Worm (Caenorhabditis elegans): ENCODE results near the gene str-149.

ce11 chrV:16589488-16589887 is 16.2 kb downstream of the str-149 start:
- TF ChIP-seq snpc-4 (tag; optimal IDR thresholded peaks at IDR 0.05) (no peak), nhr-43 (tag; optimal IDR thresholded peaks at IDR 0.05; ENCODE audit: poor library complexity, severe bottlenecking) (no peak)

Measured in whole organism, L3 larva.